Fruit fly (Drosophila melanogaster) S2 (cell line): Measurements from ENCODE around the gene Prx2.

Source experiments
- CG8478 ChIP-seq: fragments of >200 bp; optimal IDR thresholded peaks from 2 replicates; lab custom pipeline; 2018
- CTCF ChIP-seq, 2 experiments: fragments of >200 bp; optimal IDR thresholded peaks; 2 replicates each; lab custom pipeline; 2018

DNA sequence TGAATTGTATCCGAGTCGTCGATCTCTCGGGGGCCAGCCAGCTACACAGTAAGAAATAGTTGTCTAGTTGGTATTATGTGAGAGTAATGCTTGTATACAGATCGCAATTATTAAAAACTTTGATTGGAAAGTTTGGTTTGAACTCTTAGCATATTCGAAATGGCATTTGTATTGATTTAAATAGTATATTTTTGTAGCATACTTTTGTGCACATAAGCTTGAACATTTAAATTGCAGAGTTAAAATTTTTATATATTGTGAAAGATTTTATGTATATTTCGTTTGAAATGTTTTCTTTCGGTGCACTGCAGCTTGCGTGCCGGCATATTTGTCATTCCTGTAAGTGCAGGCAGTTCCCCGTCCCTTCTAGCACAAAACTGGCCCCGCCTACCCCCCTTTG, 17.4 kb upstream of the Prx2 start:
- TF ChIP-seq CTCF (optimal IDR thresholded peaks at IDR 0.05; lab: Kevin White, UChicago) (no peak), CG8478 (lab: Kevin White, UChicago) (no peak)
